Fruit fly (Drosophila melanogaster) whole organism, embryonic: ENCODE results near the gene CG45545.

Experiments used
- Adf1 ChIP-seq: fragments of 200-800 bp; sonication (Bioruptor generic); IDR thresholded peaks from 2 replicates; pipeline ENCODE4 v1.3.6; 2022; ENCODE audit warnings: missing biosample characterization, missing genetic modification characterization
- CG1024 ChIP-seq: fragments of 200-800 bp; sonication (Bioruptor generic); IDR thresholded peaks from 2 replicates; pipeline ENCODE4 v1.3.6; 2022; ENCODE audit warnings: missing biosample characterization, missing genetic modification characterization
- CG10654 ChIP-seq: fragments of 200-800 bp; sonication (Bioruptor generic); optimal IDR thresholded peaks from 2 replicates; lab custom pipeline; 2016; ENCODE audit warnings: missing biosample characterization, missing genetic modification characterization
- CG14860 ChIP-seq: fragments of 200-800 bp; sonication (Bioruptor generic); IDR thresholded peaks from 3 replicates; pipeline ENCODE4 v1.3.6; 2022; ENCODE audit warnings: missing biosample characterization, missing genetic modification characterization; ENCODE audit not compliant: partially characterized antibody
- CG14965 ChIP-seq: fragments of 200-800 bp; sonication (Bioruptor generic); optimal IDR thresholded peaks from 2 replicates; lab custom pipeline; 2016; ENCODE audit warnings: missing biosample characterization, missing genetic modification characterization, borderline replicate concordance
- CG15696 ChIP-seq: fragments of 200-800 bp; sonication (Bioruptor generic); optimal IDR thresholded peaks from 2 replicates; lab custom pipeline; 2019; ENCODE audit warnings: missing biosample characterization, mild to moderate bottlenecking, missing genetic modification characterization, moderate library complexity
- CG17802 ChIP-seq: fragments of 200-800 bp; sonication (Bioruptor generic); optimal IDR thresholded peaks from 2 replicates; lab custom pipeline; 2018; ENCODE audit warnings: missing biosample characterization, mild to moderate bottlenecking, missing genetic modification characterization, moderate library complexity
- CG1832 ChIP-seq: fragments of 200-800 bp; sonication (Bioruptor generic); optimal IDR thresholded peaks from 2 replicates; lab custom pipeline; 2017; ENCODE audit warnings: missing biosample characterization, mild to moderate bottlenecking, missing genetic modification characterization, inconsistent platforms
- CG18599 ChIP-seq: fragments of 200-800 bp; sonication (Bioruptor generic); optimal IDR thresholded peaks from 3 replicates; lab custom pipeline; 2017; ENCODE audit warnings: missing biosample characterization, missing genetic modification characterization, mild to moderate bottlenecking, moderate library complexity, missing genetic modification reagents
- CG2116 ChIP-seq: fragments of 200-800 bp; sonication (Bioruptor generic); optimal IDR thresholded peaks from 3 replicates; lab custom pipeline; 2018; ENCODE audit warnings: missing biosample characterization, mild to moderate bottlenecking, missing genetic modification characterization
- CG2199 ChIP-seq: fragments of 200-800 bp; sonication (Bioruptor generic); IDR thresholded peaks from 3 replicates; pipeline ENCODE4 v1.3.6; 2022; ENCODE audit warnings: missing biosample characterization, missing genetic modification characterization
- CG3163 ChIP-seq: fragments of 200-800 bp; sonication (Bioruptor generic); optimal IDR thresholded peaks from 3 replicates; lab custom pipeline; 2016; ENCODE audit warnings: missing biosample characterization, missing genetic modification characterization
- CG3838 ChIP-seq: fragments of 200-800 bp; sonication (Bioruptor generic); optimal IDR thresholded peaks from 3 replicates; lab custom pipeline; 2016; ENCODE audit warnings: missing biosample characterization, missing genetic modification characterization
- CG4617 ChIP-seq: fragments of 200-800 bp; sonication (Bioruptor generic); optimal IDR thresholded peaks from 3 replicates; lab custom pipeline; 2016; ENCODE audit warnings: missing biosample characterization, missing genetic modification characterization, borderline replicate concordance
- CG5245 ChIP-seq: fragments of 200-800 bp; sonication (Bioruptor generic); optimal IDR thresholded peaks from 3 replicates; lab custom pipeline; 2016; ENCODE audit warnings: missing biosample characterization, missing genetic modification characterization
- CG6654 ChIP-seq: fragments of 200-800 bp; sonication (Bioruptor generic); optimal IDR thresholded peaks from 2 replicates; lab custom pipeline; 2017; ENCODE audit warnings: missing biosample characterization, mild to moderate bottlenecking, missing genetic modification characterization
- CG6689 ChIP-seq: fragments of 200-800 bp; sonication (Bioruptor generic); IDR thresholded peaks from 2 replicates; pipeline ENCODE4 v1.3.6; 2022; ENCODE audit warnings: missing biosample characterization, missing genetic modification characterization
- CG6765 ChIP-seq: fragments of 200-800 bp; sonication (Bioruptor generic); optimal IDR thresholded peaks from 3 replicates; lab custom pipeline; 2017; ENCODE audit warnings: missing biosample characterization, mild to moderate bottlenecking, missing genetic modification characterization
- CG6813 ChIP-seq: fragments of 200-800 bp; sonication (Bioruptor generic); optimal IDR thresholded peaks from 2 replicates; lab custom pipeline; 2017; ENCODE audit warnings: missing biosample characterization, missing genetic modification characterization, mild to moderate bottlenecking, moderate library complexity, missing genetic modification reagents
- CoRest ChIP-seq: fragments of 200-800 bp; sonication (Bioruptor generic); optimal IDR thresholded peaks from 3 replicates; lab custom pipeline; 2018; ENCODE audit warnings: missing biosample characterization, mild to moderate bottlenecking, missing genetic modification characterization, moderate library complexity
- Dfd ChIP-seq, 2 experiments: fragments of >200 bp; optimal IDR thresholded peaks; 2 replicates each; lab custom pipeline; 2017; ENCODE audit warnings: missing biosample characterization in 2 of 2, missing genetic modification characterization in 2 of 2
- Dip2 ChIP-seq: fragments of 200-800 bp; sonication (Bioruptor generic); IDR thresholded peaks from 2 replicates; pipeline ENCODE4 v1.3.6; 2022; ENCODE audit warnings: missing biosample characterization, missing genetic modification characterization
- Dip3 ChIP-seq: fragments of 200-800 bp; sonication (Bioruptor generic); optimal IDR thresholded peaks from 3 replicates; lab custom pipeline; 2016; ENCODE audit warnings: missing biosample characterization, missing genetic modification characterization
- Dref ChIP-seq: fragments of 200-800 bp; sonication (Bioruptor generic); IDR thresholded peaks from 2 replicates; pipeline ENCODE4 v1.3.6; 2022; ENCODE audit warnings: missing biosample characterization, missing genetic modification characterization
- HLH4C ChIP-seq: fragments of 200-800 bp; sonication (Bioruptor generic); IDR thresholded peaks from 3 replicates; pipeline ENCODE4 v1.3.6; 2022; ENCODE audit warnings: missing biosample characterization, missing genetic modification characterization; ENCODE audit not compliant: partially characterized antibody
- Hr3 ChIP-seq: fragments of 200-800 bp; sonication (Bioruptor generic); optimal IDR thresholded peaks from 3 replicates; lab custom pipeline; 2016; ENCODE audit warnings: missing biosample characterization, missing genetic modification characterization
- Med ChIP-seq: fragments of 200-800 bp; sonication (Bioruptor generic); peaks from one replicate; lab custom pipeline; 2016; ENCODE audit warnings: missing biosample characterization, missing genetic modification characterization, mild to moderate bottlenecking, inconsistent platforms, moderate library complexity
- NC2α ChIP-seq: fragments of 200-800 bp; sonication (Bioruptor generic); optimal IDR thresholded peaks from 2 replicates; lab custom pipeline; 2016; ENCODE audit warnings: missing biosample characterization, missing genetic modification characterization
- Pdp1 ChIP-seq, 2 experiments: fragments of 200-800 bp; sonication (Bioruptor generic); optimal IDR thresholded peaks; 3 replicates each; lab custom pipeline; 2016; ENCODE audit warnings: missing biosample characterization in 2 of 2, missing genetic modification characterization in 2 of 2, mild to moderate bottlenecking in 1 of 2, moderate library complexity in 1 of 2
- Six4 ChIP-seq: fragments of 200-800 bp; sonication (Bioruptor generic); optimal IDR thresholded peaks from 2 replicates; lab custom pipeline; 2016; ENCODE audit warnings: missing biosample characterization, missing genetic modification characterization
- Sox100B ChIP-seq: fragments of 200-800 bp; sonication (Bioruptor generic); optimal IDR thresholded peaks from 3 replicates; lab custom pipeline; 2018; ENCODE audit warnings: missing biosample characterization, mild to moderate bottlenecking, missing genetic modification characterization
- Vsx1 ChIP-seq: fragments of 200-800 bp; sonication (Bioruptor generic); optimal IDR thresholded peaks from 2 replicates; lab custom pipeline; 2017; ENCODE audit warnings: missing biosample characterization, mild to moderate bottlenecking, missing genetic modification characterization, missing genetic modification reagents
- cg ChIP-seq: fragments of 200-800 bp; sonication (Bioruptor generic); optimal IDR thresholded peaks from 3 replicates; lab custom pipeline; 2019; ENCODE audit warnings: missing biosample characterization, mild to moderate bottlenecking, missing genetic modification characterization, moderate library complexity
- chn ChIP-seq: fragments of 200-800 bp; sonication (Bioruptor generic); optimal IDR thresholded peaks from 2 replicates; lab custom pipeline; 2016; ENCODE audit warnings: missing biosample characterization, missing genetic modification characterization
- dati ChIP-seq: fragments of 200-800 bp; sonication (Bioruptor generic); IDR thresholded peaks from 2 replicates; pipeline ENCODE4 v1.3.6; 2022; ENCODE audit warnings: missing biosample characterization, missing genetic modification characterization
- disco-r ChIP-seq: fragments of 200-800 bp; sonication (Bioruptor generic); optimal IDR thresholded peaks from 2 replicates; lab custom pipeline; 2016; ENCODE audit warnings: missing biosample characterization, missing genetic modification characterization
- dysf ChIP-seq: fragments of 200-800 bp; sonication (Bioruptor generic); IDR thresholded peaks from 3 replicates; pipeline ENCODE4 v1.3.6; 2022; ENCODE audit warnings: missing biosample characterization, missing genetic modification characterization
- hb ChIP-seq: fragments of 200-800 bp; sonication (Bioruptor generic); IDR thresholded peaks from 3 replicates; pipeline ENCODE4 v1.3.6; 2022; ENCODE audit warnings: missing biosample characterization, missing genetic modification characterization; ENCODE audit not compliant: partially characterized antibody
- insv ChIP-seq, 2 experiments: fragments of 200-800 bp; sonication (Bioruptor generic); optimal IDR thresholded peaks; 3 replicates each; lab custom pipeline; 2016 to 2018; ENCODE audit warnings: missing biosample characterization in 2 of 2, missing genetic modification characterization in 2 of 2
- knrl ChIP-seq: fragments of 200-800 bp; sonication (Bioruptor generic); IDR thresholded peaks from 3 replicates; pipeline ENCODE4 v1.3.6; 2022; ENCODE audit warnings: missing biosample characterization, missing genetic modification characterization; ENCODE audit not compliant: partially characterized antibody
- peb ChIP-seq: fragments of 200-800 bp; sonication (Bioruptor generic); IDR thresholded peaks from 2 replicates; pipeline ENCODE4 v1.3.6; 2022; ENCODE audit warnings: missing biosample characterization, missing genetic modification characterization
- pzg ChIP-seq: fragments of 200-800 bp; sonication (Bioruptor generic); optimal IDR thresholded peaks from 3 replicates; lab custom pipeline; 2018; ENCODE audit warnings: missing biosample characterization, mild to moderate bottlenecking, missing genetic modification characterization, moderate library complexity
- sens ChIP-seq: fragments of 200-800 bp; sonication (Bioruptor generic); peaks from one replicate; lab custom pipeline; 2016; ENCODE audit warnings: missing biosample characterization, missing genetic modification characterization
- shn ChIP-seq: fragments of 200-800 bp; sonication (Bioruptor generic); optimal IDR thresholded peaks from 3 replicates; lab custom pipeline; 2016; ENCODE audit warnings: missing biosample characterization, missing genetic modification characterization
- so ChIP-seq: fragments of 200-800 bp; sonication (Bioruptor generic); IDR thresholded peaks from 3 replicates; pipeline ENCODE4 v1.3.6; 2022; ENCODE audit warnings: missing biosample characterization, missing genetic modification characterization
- stwl ChIP-seq: fragments of 200-800 bp; sonication (Bioruptor generic); optimal IDR thresholded peaks from 3 replicates; lab custom pipeline; 2018; ENCODE audit warnings: missing biosample characterization, mild to moderate bottlenecking, missing genetic modification characterization, moderate library complexity
- tio ChIP-seq: fragments of 200-800 bp; sonication (Bioruptor generic); optimal IDR thresholded peaks from 2 replicates; lab custom pipeline; 2017; ENCODE audit warnings: missing biosample characterization, missing genetic modification characterization, inconsistent platforms
- tna ChIP-seq: fragments of 200-800 bp; sonication (Bioruptor generic); IDR thresholded peaks from 2 replicates; pipeline ENCODE4 v1.3.6; 2022; ENCODE audit warnings: missing biosample characterization, missing genetic modification characterization; ENCODE audit not compliant: partially characterized antibody
- vfl ChIP-seq: fragments of 200-800 bp; sonication (Bioruptor generic); optimal IDR thresholded peaks from 2 replicates; lab custom pipeline; 2016; ENCODE audit warnings: missing biosample characterization, missing genetic modification characterization
- vvl ChIP-seq: fragments of 200-800 bp; sonication (Bioruptor generic); IDR thresholded peaks from 2 replicates; pipeline ENCODE4 v1.3.6; 2022; ENCODE audit warnings: missing biosample characterization, missing genetic modification characterization

CG45545 gene

DNA sequence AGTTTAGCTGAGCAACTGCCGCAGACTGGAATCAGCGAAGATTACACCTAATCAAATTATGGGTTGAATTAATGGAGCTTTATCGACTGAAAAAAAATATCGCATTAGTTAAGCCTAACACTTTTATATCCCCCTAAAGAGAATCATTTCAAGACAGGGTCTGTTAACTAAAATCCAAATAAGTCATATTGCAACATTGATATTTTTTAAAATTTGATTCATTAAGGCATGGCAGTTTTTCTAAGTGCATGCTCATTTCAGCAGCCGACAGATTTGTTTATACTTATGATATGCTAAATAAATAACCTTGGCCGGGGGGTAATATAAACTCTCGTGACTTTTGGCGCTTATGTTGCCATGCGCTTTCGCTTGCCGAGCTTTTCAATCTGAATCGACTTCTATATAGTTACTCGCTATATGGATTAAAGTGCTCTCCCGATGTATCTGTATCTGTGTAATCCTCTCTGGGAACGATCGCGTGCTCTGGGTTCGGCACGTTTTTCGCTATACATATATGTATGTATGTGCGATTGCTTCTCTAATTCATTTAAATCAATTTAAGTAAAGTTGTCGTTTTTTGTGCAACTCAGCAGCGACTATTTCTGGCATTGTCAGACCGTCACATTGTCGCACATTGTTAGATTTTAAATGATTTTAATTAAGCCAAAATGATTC is 45.4 kb upstream of the CG45545 start (continued):
- TF ChIP-seq pzg (GFP tag; lab: Kevin White, UChicago) = peak; percentile 14
- TF ChIP-seq CG6654 (GFP tag; lab: Kevin White, UChicago) = no peak
- TF ChIP-seq HLH4C = no peak
- TF ChIP-seq Hr3 (GFP tag; lab: Kevin White, UChicago) = peak; percentile 62
- peak; percentile 40 for TF ChIP-seq Vsx1 (GFP tag; lab: Kevin White, UChicago)
- TF ChIP-seq Sox100B (GFP tag; lab: Kevin White, UChicago) = peak; percentile 17
- peak; percentile 23 for TF ChIP-seq chn (GFP tag; lab: Kevin White, UChicago)
- TF ChIP-seq tio = peak; percentile 85
- no peak for TF ChIP-seq Dfd (GFP tag; optimal IDR thresholded peaks at IDR 0.05; lab: Kevin White, UChicago)
- TF ChIP-seq Six4 (GFP tag; lab: Kevin White, UChicago) = peak; percentile 11
- peak; percentile 93 for TF ChIP-seq Dip3 (GFP tag; lab: Kevin White, UChicago)
- TF ChIP-seq dysf (GFP tag; lab: Robert Waterston, UW) = peak; percentile 90
- TF ChIP-seq CG15696 (tag; lab: Kevin White, UChicago) = peak; percentile 27
- TF ChIP-seq CG5245 (GFP tag; lab: Kevin White, UChicago) = peak; percentile 49
- TF ChIP-seq hb (GFP tag; lab: Robert Waterston, UW) = no peak
- no peak for TF ChIP-seq CG14860 (GFP tag; lab: Robert Waterston, UW)
- TF ChIP-seq tna = no peak
- peak; percentile 80 for TF ChIP-seq Adf1 (GFP tag; lab: Robert Waterston, UW)
- peak; percentile 30; the same call in 1 of the 2 replicates for TF ChIP-seq Dref
- peak; percentile 59 for TF ChIP-seq disco-r
- peak; percentile 65 for TF ChIP-seq CG3838
- peak; percentile 85; the same call in 1 of the 2 replicates for TF ChIP-seq vvl (GFP tag; lab: Robert Waterston, UW)
- TF ChIP-seq CG17802 (tag; lab: Kevin White, UChicago) = peak; percentile 4
- peak; percentile 30 for TF ChIP-seq NC2α
- TF ChIP-seq shn (GFP tag; lab: Kevin White, UChicago) = peak; percentile 79
- TF ChIP-seq dati (GFP tag; lab: Robert Waterston, UW) = no peak
- no peak for TF ChIP-seq insv (GFP tag; optimal IDR thresholded peaks at IDR 0.05; lab: Kevin White, UChicago)
- TF ChIP-seq CG1832 (GFP tag; lab: Kevin White, UChicago) = no peak
- peak; percentile 86 for TF ChIP-seq vfl
- no peak for TF ChIP-seq knrl (GFP tag; lab: Robert Waterston, UW)
- peak; percentile 86 for TF ChIP-seq CoRest (tag; lab: Kevin White, UChicago)
- TF ChIP-seq CG6689 = peak; percentile 57
- peak; percentile 48 for TF ChIP-seq CG10654 (GFP tag; lab: Kevin White, UChicago)
- peak; percentile 14 for TF ChIP-seq CG14965
- TF ChIP-seq Dip2 (GFP tag; lab: Robert Waterston, UW) = no peak
- TF ChIP-seq peb (GFP tag; lab: Robert Waterston, UW) = peak; percentile 36; the same call in 1 of the 2 replicates
- TF ChIP-seq CG6813 (GFP tag; lab: Kevin White, UChicago) = peak; percentile 65
- peak; percentile 56 for TF ChIP-seq CG3163 (GFP tag; lab: Kevin White, UChicago)

DNA sequence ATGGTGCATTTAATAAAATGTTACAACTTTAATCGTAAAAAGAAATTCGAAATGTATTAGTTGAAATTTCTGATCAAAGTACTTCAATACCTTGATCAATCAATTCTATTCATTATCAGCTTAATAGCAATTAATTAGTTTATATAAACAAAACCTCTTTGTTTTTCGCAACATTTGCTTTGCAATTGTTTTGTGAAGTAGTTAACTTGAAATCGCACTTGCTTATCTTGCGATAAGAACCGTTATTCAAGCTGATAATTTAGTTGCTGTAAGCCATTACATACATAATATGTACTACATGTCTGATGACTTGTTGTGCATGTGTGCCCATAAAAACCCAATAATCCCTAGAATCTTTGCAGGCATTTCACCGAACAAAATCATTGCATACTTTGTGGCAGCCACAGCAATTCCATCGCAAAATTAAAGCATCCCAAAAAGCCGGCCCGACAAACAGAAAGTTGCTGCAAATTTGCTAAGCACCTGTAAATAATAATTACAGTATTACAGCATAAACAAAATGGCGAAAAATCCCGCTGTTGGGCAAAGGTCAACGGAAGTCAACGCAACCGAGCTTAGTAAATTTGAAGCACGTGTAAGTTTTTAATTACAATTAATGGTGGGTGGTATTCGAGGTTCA is 43.5 kb upstream of the CG45545 start:
- peak; percentile 21 for TF ChIP-seq stwl (tag; lab: Kevin White, UChicago)
- TF ChIP-seq sens (GFP tag; lab: Kevin White, UChicago) = peak; percentile 74
- no peak for TF ChIP-seq CG4617 (GFP tag; lab: Kevin White, UChicago)
- peak in 1 of 2 experiments; percentile 74 for TF ChIP-seq Pdp1 (GFP tag; optimal IDR thresholded peaks at IDR 0.05; lab: Kevin White, UChicago)
- TF ChIP-seq CG2199 (GFP tag; lab: Robert Waterston, UW) = 0 out of 3 replicates have a peak, but pooled peaks have one; percentile 11
- no peak for TF ChIP-seq CG1024 (GFP tag; lab: Robert Waterston, UW)
- no peak for TF ChIP-seq so (GFP tag; lab: Robert Waterston, UW)
- peak; percentile 19 for TF ChIP-seq cg (GFP tag; lab: Kevin White, UChicago)
- no peak for TF ChIP-seq CG18599
- TF ChIP-seq CG6765 (GFP tag; lab: Kevin White, UChicago) = no peak
- peak; percentile 56 for TF ChIP-seq Med (GFP tag; lab: Kevin White, UChicago)
- no peak for TF ChIP-seq CG2116 (GFP tag; lab: Kevin White, UChicago)
